Fruit fly (Drosophila melanogaster) whole organism, embryonic: Measurements from ENCODE around the gene CG7656.

ENCODE experiments used
- ATbp ChIP-seq: fragments of 200-800 bp; sonication (Bioruptor generic); optimal IDR thresholded peaks from 2 replicates; lab custom pipeline; 2017; ENCODE audit warnings: missing biosample characterization, mild to moderate bottlenecking, missing genetic modification characterization, missing genetic modification reagents
- Atf6 ChIP-seq: fragments of 200-800 bp; sonication (Bioruptor generic); IDR thresholded peaks from 2 replicates; pipeline ENCODE4 v1.3.6; 2022; ENCODE audit warnings: missing biosample characterization, missing genetic modification characterization
- CG10209 ChIP-seq: fragments of 200-800 bp; sonication (Bioruptor generic); optimal IDR thresholded peaks from 3 replicates; lab custom pipeline; 2017; ENCODE audit warnings: missing biosample characterization, mild to moderate bottlenecking, missing genetic modification characterization, missing genetic modification reagents
- CG11085 ChIP-seq: fragments of 200-800 bp; sonication (Bioruptor generic); IDR thresholded peaks from 2 replicates; pipeline ENCODE4 v1.3.6; 2022; ENCODE audit warnings: missing biosample characterization, missing genetic modification characterization
- CG11093 ChIP-seq: fragments of 200-800 bp; sonication (Bioruptor generic); IDR thresholded peaks from 3 replicates; pipeline ENCODE4 v1.3.6; 2022; ENCODE audit warnings: missing biosample characterization, missing genetic modification characterization
- CG11504 ChIP-seq: fragments of 200-800 bp; sonication (Bioruptor generic); optimal IDR thresholded peaks from 3 replicates; lab custom pipeline; 2019; ENCODE audit warnings: missing biosample characterization, mild to moderate bottlenecking, missing genetic modification characterization, moderate library complexity
- CG12071 ChIP-seq: fragments of 200-800 bp; sonication (Bioruptor generic); optimal IDR thresholded peaks from 3 replicates; lab custom pipeline; 2018; ENCODE audit warnings: missing biosample characterization, mild to moderate bottlenecking, missing genetic modification characterization
- CG12391 ChIP-seq: fragments of 200-800 bp; sonication (Bioruptor generic); optimal IDR thresholded peaks from 3 replicates; lab custom pipeline; 2018; ENCODE audit warnings: missing biosample characterization, mild to moderate bottlenecking, missing genetic modification characterization, moderate library complexity
- CG13775 ChIP-seq: fragments of 200-800 bp; sonication (Bioruptor generic); optimal IDR thresholded peaks from 3 replicates; lab custom pipeline; 2017; ENCODE audit warnings: missing biosample characterization, mild to moderate bottlenecking, missing genetic modification characterization
- CG16863 ChIP-seq: fragments of 200-800 bp; sonication (Bioruptor generic); optimal IDR thresholded peaks from 3 replicates; lab custom pipeline; 2016; ENCODE audit warnings: missing biosample characterization, missing genetic modification characterization
- CG1832 ChIP-seq: fragments of 200-800 bp; sonication (Bioruptor generic); optimal IDR thresholded peaks from 2 replicates; lab custom pipeline; 2017; ENCODE audit warnings: missing biosample characterization, mild to moderate bottlenecking, missing genetic modification characterization, inconsistent platforms
- CG32767 ChIP-seq: fragments of 200-800 bp; sonication (Bioruptor generic); IDR thresholded peaks from 2 replicates; pipeline ENCODE4 v1.3.6; 2022; ENCODE audit warnings: missing biosample characterization, missing genetic modification characterization
- CG33557 ChIP-seq: fragments of 200-800 bp; sonication (Bioruptor generic); optimal IDR thresholded peaks from 2 replicates; lab custom pipeline; 2019; ENCODE audit warnings: missing biosample characterization, mild to moderate bottlenecking, missing genetic modification characterization, moderate library complexity
- CG4282 ChIP-seq: fragments of 200-800 bp; sonication (Bioruptor generic); optimal IDR thresholded peaks from 2 replicates; lab custom pipeline; 2016; ENCODE audit warnings: missing biosample characterization, missing genetic modification characterization
- CG7271 ChIP-seq: fragments of 200-800 bp; sonication (Bioruptor generic); optimal IDR thresholded peaks from 2 replicates; lab custom pipeline; 2018; ENCODE audit warnings: missing biosample characterization, mild to moderate bottlenecking, missing genetic modification characterization, moderate library complexity
- CG7963 ChIP-seq: fragments of 200-800 bp; sonication (Bioruptor generic); IDR thresholded peaks from 3 replicates; pipeline ENCODE4 v1.3.6; 2022; ENCODE audit warnings: missing biosample characterization, missing genetic modification characterization; ENCODE audit not compliant: partially characterized antibody
- CG8089 ChIP-seq: fragments of 200-800 bp; sonication (Bioruptor generic); optimal IDR thresholded peaks from 3 replicates; lab custom pipeline; 2016; ENCODE audit warnings: missing biosample characterization, missing genetic modification characterization
- CG8944 ChIP-seq: fragments of 200-800 bp; sonication (Bioruptor generic); optimal IDR thresholded peaks from 3 replicates; lab custom pipeline; 2016; ENCODE audit warnings: missing biosample characterization, missing genetic modification characterization
- CG9215 ChIP-seq: fragments of 200-800 bp; sonication (Bioruptor generic); IDR thresholded peaks from 2 replicates; pipeline ENCODE4 v1.3.6; 2022; ENCODE audit warnings: missing biosample characterization, missing genetic modification characterization
- CG9797 ChIP-seq: fragments of 200-800 bp; sonication (Bioruptor generic); optimal IDR thresholded peaks from 3 replicates; lab custom pipeline; 2018; ENCODE audit warnings: missing biosample characterization, mild to moderate bottlenecking, missing genetic modification characterization
- CG9932 ChIP-seq: fragments of 200-800 bp; sonication (Bioruptor generic); IDR thresholded peaks from 2 replicates; pipeline ENCODE4 v1.3.6; 2022; ENCODE audit warnings: missing biosample characterization, missing genetic modification characterization
- Dad ChIP-seq: fragments of 200-800 bp; sonication (Bioruptor generic); optimal IDR thresholded peaks from 3 replicates; lab custom pipeline; 2016; ENCODE audit warnings: missing biosample characterization, missing genetic modification characterization
- Dek ChIP-seq: fragments of 200-800 bp; sonication (Bioruptor generic); optimal IDR thresholded peaks from 3 replicates; lab custom pipeline; 2019; ENCODE audit warnings: missing biosample characterization, mild to moderate bottlenecking, missing genetic modification characterization, moderate library complexity
- Doc2 ChIP-seq: fragments of 200-800 bp; sonication (Bioruptor generic); IDR thresholded peaks from 2 replicates; pipeline ENCODE4 v1.3.6; 2022; ENCODE audit warnings: missing biosample characterization, missing genetic modification characterization
- Dref ChIP-seq: fragments of 200-800 bp; sonication (Bioruptor generic); IDR thresholded peaks from 2 replicates; pipeline ENCODE4 v1.3.6; 2022; ENCODE audit warnings: missing biosample characterization, missing genetic modification characterization
- Elba2 ChIP-seq: fragments of 200-800 bp; sonication (Bioruptor generic); optimal IDR thresholded peaks from 3 replicates; lab custom pipeline; 2016; ENCODE audit warnings: missing biosample characterization, missing genetic modification characterization
- Fer2 ChIP-seq: fragments of 200-800 bp; sonication (Bioruptor generic); optimal IDR thresholded peaks from 2 replicates; lab custom pipeline; 2018; ENCODE audit warnings: missing biosample characterization, mild to moderate bottlenecking, missing genetic modification characterization, moderate library complexity
- Gug ChIP-seq: fragments of 200-800 bp; sonication (Bioruptor generic); IDR thresholded peaks from 4 replicates; pipeline ENCODE4 v1.3.6; 2022; ENCODE audit warnings: missing biosample characterization, missing genetic modification characterization
- Hand ChIP-seq: fragments of 200-800 bp; sonication (Bioruptor generic); optimal IDR thresholded peaks from 2 replicates; lab custom pipeline; 2017; ENCODE audit warnings: mild to moderate bottlenecking, missing biosample characterization, missing genetic modification reagents, missing genetic modification characterization
- Kr ChIP-seq: fragments of 200-800 bp; sonication (Bioruptor generic); optimal IDR thresholded peaks from 2 replicates; lab custom pipeline; 2017; ENCODE audit warnings: missing biosample characterization, mild to moderate bottlenecking, missing genetic modification characterization
- MBD-R2 ChIP-seq: fragments of 200-800 bp; sonication (Bioruptor generic); IDR thresholded peaks from 2 replicates; pipeline ENCODE4 v1.3.6; 2022; ENCODE audit warnings: missing biosample characterization, missing genetic modification characterization
- NC2α ChIP-seq: fragments of 200-800 bp; sonication (Bioruptor generic); optimal IDR thresholded peaks from 2 replicates; lab custom pipeline; 2016; ENCODE audit warnings: missing biosample characterization, missing genetic modification characterization
- NFAT ChIP-seq: fragments of 200-800 bp; sonication (Bioruptor generic); IDR thresholded peaks from 2 replicates; pipeline ENCODE4 v1.3.6; 2022; ENCODE audit warnings: missing biosample characterization, missing genetic modification characterization
- btn ChIP-seq: fragments of 200-800 bp; sonication (Bioruptor generic); optimal IDR thresholded peaks from 2 replicates; lab custom pipeline; 2016; ENCODE audit warnings: missing biosample characterization, missing genetic modification characterization
- chif ChIP-seq, 2 experiments: fragments of 200-800 bp; sonication (Bioruptor generic); optimal IDR thresholded peaks; 3 replicates each; lab custom pipeline; 2016; ENCODE audit warnings: missing biosample characterization in 2 of 2, missing genetic modification characterization in 2 of 2
- crc ChIP-seq: fragments of 200-800 bp; sonication (Bioruptor generic); optimal IDR thresholded peaks from 2 replicates; lab custom pipeline; 2016; ENCODE audit warnings: missing biosample characterization, missing genetic modification characterization
- da ChIP-seq: fragments of 200-800 bp; sonication (Bioruptor generic); optimal IDR thresholded peaks from 2 replicates; lab custom pipeline; 2016; ENCODE audit warnings: missing biosample characterization, missing genetic modification characterization
- danr ChIP-seq: fragments of 200-800 bp; sonication (Bioruptor generic); IDR thresholded peaks from 2 replicates; pipeline ENCODE4 v1.3.6; 2022; ENCODE audit warnings: missing biosample characterization, missing genetic modification characterization
- esg ChIP-seq: fragments of 200-800 bp; sonication (Bioruptor generic); conservative IDR thresholded peaks from 2 replicates; pipeline ENCODE4 v1.3.6; 2022; ENCODE audit warnings: missing biosample characterization, missing genetic modification characterization
- fu2 ChIP-seq: fragments of 200-800 bp; sonication (Bioruptor generic); optimal IDR thresholded peaks from 2 replicates; lab custom pipeline; 2016; ENCODE audit warnings: missing biosample characterization, missing genetic modification characterization
- gem ChIP-seq: fragments of 200-800 bp; sonication (Bioruptor generic); optimal IDR thresholded peaks from 2 replicates; lab custom pipeline; 2019; ENCODE audit warnings: missing biosample characterization, mild to moderate bottlenecking, missing genetic modification characterization, moderate library complexity
- gsb-n ChIP-seq: fragments of 200-800 bp; sonication (Bioruptor generic); optimal IDR thresholded peaks from 3 replicates; lab custom pipeline; 2018; ENCODE audit warnings: missing biosample characterization, mild to moderate bottlenecking, missing genetic modification characterization
- hkb ChIP-seq, 2 experiments: fragments of 200-800 bp in 1 of 2; fragments of >200 bp in 1 of 2; sonication (Bioruptor generic) in 1 of 2; IDR thresholded peaks in 1 of 2; optimal IDR thresholded peaks in 1 of 2; 2 replicates each; pipeline versions ENCODE4 v1.3.6 to Lab custom; 2017 to 2022; ENCODE audit warnings: missing biosample characterization in 1 of 2, missing genetic modification characterization in 1 of 2
- jigr1 ChIP-seq: fragments of 200-800 bp; sonication (Bioruptor generic); IDR thresholded peaks from 3 replicates; pipeline ENCODE4 v1.3.6; 2022; ENCODE audit warnings: missing biosample characterization, missing genetic modification characterization
- org-1 ChIP-seq: fragments of 200-800 bp; sonication (Bioruptor generic); optimal IDR thresholded peaks from 2 replicates; lab custom pipeline; 2017; ENCODE audit warnings: missing biosample characterization, missing genetic modification characterization
- phol ChIP-seq: fragments of 200-800 bp; sonication (Bioruptor generic); optimal IDR thresholded peaks from 3 replicates; lab custom pipeline; 2018; ENCODE audit warnings: missing biosample characterization, mild to moderate bottlenecking, missing genetic modification characterization, moderate library complexity
- pnt ChIP-seq: fragments of 200-800 bp; sonication (Bioruptor generic); optimal IDR thresholded peaks from 3 replicates; lab custom pipeline; 2016; ENCODE audit warnings: missing biosample characterization, missing genetic modification characterization
- row ChIP-seq: fragments of 200-800 bp; sonication (Bioruptor generic); IDR thresholded peaks from 3 replicates; pipeline ENCODE4 v1.3.6; 2022; ENCODE audit warnings: missing biosample characterization, missing genetic modification characterization
- sr ChIP-seq: fragments of 200-800 bp; sonication (Bioruptor generic); IDR thresholded peaks from 3 replicates; pipeline ENCODE4 v1.3.6; 2022; ENCODE audit warnings: missing biosample characterization, missing genetic modification characterization
- tap ChIP-seq: fragments of 200-800 bp; optimal IDR thresholded peaks from 3 replicates; lab custom pipeline; 2019; ENCODE audit warnings: missing biosample characterization, mild to moderate bottlenecking, missing genetic modification characterization, moderate library complexity
- usp ChIP-seq: fragments of >200 bp; optimal IDR thresholded peaks from 2 replicates; lab custom pipeline; 2017; ENCODE audit warnings: missing biosample characterization, missing genetic modification characterization

Gene CG7656

DNA sequence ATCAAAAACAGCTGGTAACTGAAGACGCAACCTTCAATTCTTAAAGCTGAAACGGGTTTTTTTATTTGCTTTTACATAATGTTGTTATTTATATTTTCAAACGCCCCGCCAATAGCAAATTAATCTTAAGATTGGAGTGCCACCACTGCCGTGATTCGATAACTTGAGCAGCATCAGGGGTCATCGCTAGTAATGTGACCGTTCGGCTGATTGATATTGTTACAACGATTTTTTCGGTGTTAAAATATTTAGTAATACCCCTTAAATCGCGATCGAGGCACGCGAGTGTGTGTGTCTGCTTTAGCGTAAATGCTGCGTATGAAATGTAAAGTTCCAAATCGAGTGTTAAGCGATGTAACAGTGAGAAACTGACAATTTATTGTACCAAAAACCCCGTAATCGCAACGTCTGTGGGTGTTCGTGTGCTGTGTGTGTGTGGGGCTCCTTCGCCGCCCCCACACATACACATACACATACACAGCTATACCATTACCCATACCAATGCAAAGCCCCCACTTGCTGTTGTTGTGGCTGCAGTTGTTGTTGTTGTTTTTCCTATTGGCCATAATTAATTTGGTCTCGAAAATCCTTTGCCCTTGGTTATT is 22.0 kb downstream of the CG7656 start, which contains the start of gene dop (continued):
- TF ChIP-seq Hand (GFP tag; lab: Kevin White, UChicago) (no peak), CG9932 (GFP tag; lab: Robert Waterston, UW) (peak; percentile 62), Atf6 (peak; percentile 11; the same call in 1 of the 2 replicates), CG32767 (no peak), org-1 (GFP tag; lab: Kevin White, UChicago) (no peak), CG7963 (no peak; the same call in 2 of the 3 replicates), fu2 (GFP tag; lab: Kevin White, UChicago) (no peak), CG12391 (tag; lab: Kevin White, UChicago) (peak; percentile 45), Gug (GFP tag; lab: Robert Waterston, UW) (no peak), CG16863 (GFP tag; lab: Kevin White, UChicago) (no peak), CG13775 (peak; percentile 7), esg (GFP tag; lab: Robert Waterston, UW) (no peak), CG8944 (GFP tag; lab: Kevin White, UChicago) (peak; percentile 10), CG12071 (GFP tag; lab: Kevin White, UChicago) (no peak), CG1832 (no peak), MBD-R2 (GFP tag; lab: Robert Waterston, UW) (peak; percentile 24; the same call in 1 of the 2 replicates), tap (tag; lab: Kevin White, UChicago) (no peak), CG7271 (tag; lab: Kevin White, UChicago) (no peak), CG8089 (GFP tag; lab: Kevin White, UChicago) (no peak), hkb (optimal IDR thresholded peaks at IDR 0.05; lab: Kevin White, UChicago) (no peak), hkb (GFP tag; IDR thresholded peaks at IDR 0.05; lab: Robert Waterston, UW) (peak; percentile 22; the same call in 1 of the 2 replicates), danr (GFP tag; lab: Robert Waterston, UW) (no peak), usp (GFP tag; lab: Kevin White, UChicago) (no peak), Kr (GFP tag; lab: Kevin White, UChicago) (no peak), NC2α (GFP tag; lab: Kevin White, UChicago) (no peak), CG4282 (GFP tag; lab: Kevin White, UChicago) (no peak), row (peak; percentile 58; the same call in 2 of the 3 replicates), NFAT (no peak), Dek (tag; lab: Kevin White, UChicago) (no peak), ATbp (GFP tag; lab: Kevin White, UChicago) (no peak), crc (GFP tag; lab: Kevin White, UChicago) (no peak), btn (GFP tag; lab: Kevin White, UChicago) (no peak), pnt (peak; percentile 29), Fer2 (tag; lab: Kevin White, UChicago) (no peak), CG33557 (GFP tag; lab: Kevin White, UChicago) (no peak), Elba2 (GFP tag; lab: Kevin White, UChicago) (peak; percentile 89), gsb-n (tag; lab: Kevin White, UChicago) (no peak), chif (GFP tag; optimal IDR thresholded peaks at IDR 0.05; lab: Kevin White, UChicago) (no peak), CG9215 (GFP tag; lab: Robert Waterston, UW) (no peak), CG11085 (no peak), da (no peak), Doc2 (GFP tag; lab: Robert Waterston, UW) (no peak), CG11093 (GFP tag; lab: Robert Waterston, UW) (no peak), phol (peak; percentile 43), Dad (no peak), Dref (GFP tag; lab: Robert Waterston, UW) (peak; percentile 73), CG11504 (tag; lab: Kevin White, UChicago) (no peak), CG10209 (no peak), sr (GFP tag; lab: Robert Waterston, UW) (peak; percentile 78; the same call in 2 of the 3 replicates), gem (peak; percentile 33), CG9797 (GFP tag; lab: Kevin White, UChicago) (peak; percentile 92), jigr1 (no peak)
